Fruit fly (Drosophila melanogaster): ENCODE results near the gene CG42726.

The CG42726 gene

dm6 chr3R:15339111-15339510 lies 8.7 kb upstream of the CG42726 start:
- TF ChIP-seq Eip78C (GFP tag) (no peak), Ets21C (GFP tag; optimal IDR thresholded peaks at IDR 0.05) (no peak), dac (GFP tag; optimal IDR thresholded peaks at IDR 0.05) (no peak), ss (GFP tag; optimal IDR thresholded peaks at IDR 0.05) (no peak), CG11762 (GFP tag; optimal IDR thresholded peaks at IDR 0.05; ENCODE audit: insufficient read depth) (no peak), CG15336 (GFP tag; IDR thresholded peaks at IDR 0.05) (no peak), dsx (GFP tag; optimal IDR thresholded peaks at IDR 0.05; ENCODE audit: poor library complexity, severe bottlenecking) (no peak), fd59A (GFP tag; optimal IDR thresholded peaks at IDR 0.05) (no peak), vri (GFP tag; optimal IDR thresholded peaks at IDR 0.05) (no peak), Hr39 (GFP tag; optimal IDR thresholded peaks at IDR 0.05) (no peak), achi (GFP tag; optimal IDR thresholded peaks at IDR 0.05) (no peak)

- TF ChIP-seq CG8632 (GFP tag; optimal IDR thresholded peaks at IDR 0.05) (no peak), esn (GFP tag; optimal IDR thresholded peaks at IDR 0.05) (peak; percentile 2), CG6276 (GFP tag; optimal IDR thresholded peaks at IDR 0.05) (no peak)
These were observed 7.7 kb upstream of the CG42726 start, which contains the start of gene SerRS-m for dm6 chr3R:15340052-15340732. Gene SerRS-m, plus strand, starts transcription at chr3R:15340667.

- no peak for TF ChIP-seq cyc (GFP tag; optimal IDR thresholded peaks at IDR 0.05)
- no peak for TF ChIP-seq dsx (GFP tag; optimal IDR thresholded peaks at IDR 0.05; ENCODE audit: poor library complexity, severe bottlenecking)
- no peak for TF ChIP-seq Met (GFP tag; optimal IDR thresholded peaks at IDR 0.05)
- TF ChIP-seq OdsH (GFP tag; optimal IDR thresholded peaks at IDR 0.05) = no peak
- TF ChIP-seq CG6808 (GFP tag; optimal IDR thresholded peaks at IDR 0.05) = no peak
- TF ChIP-seq achi (GFP tag; optimal IDR thresholded peaks at IDR 0.05) = no peak
- no peak for TF ChIP-seq CG6792 (GFP tag; optimal IDR thresholded peaks at IDR 0.05)
- TF ChIP-seq eg (GFP tag; IDR thresholded peaks at IDR 0.05) = peak; percentile 51; the same call in 2 of the 3 replicates
- TF ChIP-seq Hr38 (GFP tag; optimal IDR thresholded peaks at IDR 0.05) = no peak
- no peak for TF ChIP-seq CG8319 (GFP tag; optimal IDR thresholded peaks at IDR 0.05)
- no peak for TF ChIP-seq CG4318 (GFP tag; optimal IDR thresholded peaks at IDR 0.05)
- peak; percentile 36; the same call in 1 of the 2 replicates for TF ChIP-seq Gug (GFP tag; IDR thresholded peaks at IDR 0.05)
- TF ChIP-seq CG8632 (GFP tag; optimal IDR thresholded peaks at IDR 0.05) = no peak
- TF ChIP-seq CG11294 (GFP tag; IDR thresholded peaks at IDR 0.05) = peak; percentile 21; the same call in 1 of the 2 replicates
- TF ChIP-seq svp (GFP tag) = peak; percentile 71
- TF ChIP-seq Eip78C (GFP tag) = no peak
- no peak for TF ChIP-seq CG16779 (tag; optimal IDR thresholded peaks at IDR 0.05)
- peak; percentile 11 for TF ChIP-seq CG31627 (GFP tag; optimal IDR thresholded peaks at IDR 0.05)
- TF ChIP-seq CG15336 (GFP tag; IDR thresholded peaks at IDR 0.05) = peak; percentile 57
- TF ChIP-seq salr (GFP tag; optimal IDR thresholded peaks at IDR 0.05) = no peak
- no peak for TF ChIP-seq esn (GFP tag; optimal IDR thresholded peaks at IDR 0.05)
- no peak for TF ChIP-seq Smox (GFP tag; optimal IDR thresholded peaks at IDR 0.05)
- TF ChIP-seq Ets96B (tag; optimal IDR thresholded peaks at IDR 0.05) = no peak
- TF ChIP-seq CG8119 (GFP tag; IDR thresholded peaks at IDR 0.05) = no peak
- TF ChIP-seq CG6163 (GFP tag; IDR thresholded peaks at IDR 0.05) = no peak
- TF ChIP-seq CG7368 (GFP tag; optimal IDR thresholded peaks at IDR 0.05) = no peak
- TF ChIP-seq CG34406 (GFP tag; optimal IDR thresholded peaks at IDR 0.05) = no peak
- no peak for TF ChIP-seq CG9139 (GFP tag; optimal IDR thresholded peaks at IDR 0.05)
- TF ChIP-seq Eip93F (GFP tag; optimal IDR thresholded peaks at IDR 0.05) = no peak
- TF ChIP-seq CG10631 (GFP tag; optimal IDR thresholded peaks at IDR 0.05) = no peak
- no peak for TF ChIP-seq lz (GFP tag; optimal IDR thresholded peaks at IDR 0.05)
- peak; percentile 75 for TF ChIP-seq Blimp-1 (GFP tag; optimal IDR thresholded peaks at IDR 0.05)
These were observed 5.4 kb upstream of the CG42726 start for dm6 chr3R:15342432-15342925.

Data from whole organism, prepupa.